Fruit fly (Drosophila melanogaster) whole organism, pupa: Measurements from ENCODE around the gene CG12506.

Experiments
- CG10348 ChIP-seq: fragments of 200-800 bp; sonication (Bioruptor generic); IDR thresholded peaks from 2 replicates; pipeline ENCODE4 v1.3.6; 2022; ENCODE audit warnings: missing biosample characterization, missing genetic modification characterization
- CG12605 ChIP-seq: fragments of 200-800 bp; sonication (Bioruptor generic); IDR thresholded peaks from 2 replicates; pipeline ENCODE4 v1.3.6; 2022; ENCODE audit warnings: missing biosample characterization, missing genetic modification characterization
- CG13204 ChIP-seq: fragments of 200-800 bp; sonication (Bioruptor generic); optimal IDR thresholded peaks from 2 replicates; lab custom pipeline; 2018; ENCODE audit warnings: missing biosample characterization, mild to moderate bottlenecking, missing genetic modification characterization, moderate library complexity
- CG14655 ChIP-seq: fragments of 200-800 bp; sonication (Bioruptor generic); optimal IDR thresholded peaks from 3 replicates; lab custom pipeline; 2017; ENCODE audit warnings: mild to moderate bottlenecking, missing biosample characterization, missing genetic modification reagents, missing genetic modification characterization
- CG15710 ChIP-seq: fragments of 200-800 bp; sonication (Bioruptor generic); optimal IDR thresholded peaks from 2 replicates; lab custom pipeline; 2018; ENCODE audit warnings: missing biosample characterization, mild to moderate bottlenecking, missing genetic modification characterization, moderate library complexity
- CG17806 ChIP-seq: fragments of 200-800 bp; sonication (Bioruptor generic); optimal IDR thresholded peaks from 2 replicates; lab custom pipeline; 2018; ENCODE audit warnings: missing biosample characterization, mild to moderate bottlenecking, missing genetic modification characterization, moderate library complexity
- CG32121 ChIP-seq: fragments of 200-800 bp; sonication (Bioruptor generic); IDR thresholded peaks from 2 replicates; pipeline ENCODE4 v1.3.6; 2022; ENCODE audit warnings: missing biosample characterization, missing genetic modification characterization
- CG34367 ChIP-seq: fragments of 200-800 bp; sonication (Bioruptor generic); optimal IDR thresholded peaks from 2 replicates; lab custom pipeline; 2018; ENCODE audit warnings: missing biosample characterization, mild to moderate bottlenecking, missing genetic modification characterization
- CG4496 ChIP-seq: fragments of 200-800 bp; sonication (Bioruptor generic); IDR thresholded peaks from 3 replicates; pipeline ENCODE4 v1.3.6; 2022; ENCODE audit warnings: missing biosample characterization, missing genetic modification characterization
- CG8159 ChIP-seq: fragments of 200-800 bp; sonication (Bioruptor generic); optimal IDR thresholded peaks from 3 replicates; lab custom pipeline; 2018; ENCODE audit warnings: missing biosample characterization, mild to moderate bottlenecking, missing genetic modification characterization, moderate library complexity
- CG8301 ChIP-seq: fragments of 200-800 bp; sonication (Bioruptor generic); optimal IDR thresholded peaks from 2 replicates; lab custom pipeline; 2018; ENCODE audit warnings: missing biosample characterization, mild to moderate bottlenecking, missing genetic modification characterization
- CG9948 ChIP-seq: fragments of 200-800 bp; sonication (Bioruptor generic); optimal IDR thresholded peaks from 2 replicates; lab custom pipeline; 2018; ENCODE audit warnings: missing biosample characterization, mild to moderate bottlenecking, missing genetic modification characterization, moderate library complexity
- D1 ChIP-seq: fragments of 200-800 bp; sonication (Bioruptor generic); optimal IDR thresholded peaks from 2 replicates; lab custom pipeline; 2018; ENCODE audit warnings: missing biosample characterization, mild to moderate bottlenecking, missing genetic modification characterization, moderate library complexity
- EcR ChIP-seq: fragments of 200-800 bp; sonication (Bioruptor generic); optimal IDR thresholded peaks from 3 replicates; lab custom pipeline; 2019; ENCODE audit warnings: missing biosample characterization, missing genetic modification characterization, mild to moderate bottlenecking, moderate library complexity, missing genetic modification reagents
- Ets98B ChIP-seq: fragments of 200-800 bp; sonication (Bioruptor generic); IDR thresholded peaks from 2 replicates; pipeline ENCODE4 v1.3.6; 2022; ENCODE audit warnings: missing biosample characterization, missing genetic modification characterization
- Pif1A ChIP-seq: fragments of 200-800 bp; sonication (Bioruptor generic); optimal IDR thresholded peaks from 3 replicates; lab custom pipeline; 2016; ENCODE audit warnings: missing biosample characterization, missing genetic modification characterization
- Pif1B ChIP-seq: fragments of 200-800 bp; sonication (Bioruptor generic); optimal IDR thresholded peaks from 3 replicates; lab custom pipeline; 2016; ENCODE audit warnings: missing biosample characterization, missing genetic modification characterization
- Snoo ChIP-seq: fragments of 200-800 bp; sonication (Bioruptor generic); optimal IDR thresholded peaks from 3 replicates; lab custom pipeline; 2017; ENCODE audit warnings: missing biosample characterization, mild to moderate bottlenecking, missing genetic modification characterization, inconsistent platforms
- fd96Ca ChIP-seq: fragments of 200-800 bp; sonication (Bioruptor generic); IDR thresholded peaks from 3 replicates; pipeline ENCODE4 v1.3.6; 2022; ENCODE audit warnings: missing biosample characterization, missing genetic modification characterization
- gl ChIP-seq: fragments of 200-800 bp; sonication (Bioruptor generic); optimal IDR thresholded peaks from 2 replicates; lab custom pipeline; 2018; ENCODE audit warnings: missing biosample characterization, mild to moderate bottlenecking, missing genetic modification characterization
- rn ChIP-seq: fragments of 200-800 bp; sonication (Bioruptor generic); IDR thresholded peaks from 2 replicates; pipeline ENCODE4 v1.3.6; 2022; ENCODE audit warnings: missing biosample characterization, missing genetic modification characterization

CG12506 gene

DNA sequence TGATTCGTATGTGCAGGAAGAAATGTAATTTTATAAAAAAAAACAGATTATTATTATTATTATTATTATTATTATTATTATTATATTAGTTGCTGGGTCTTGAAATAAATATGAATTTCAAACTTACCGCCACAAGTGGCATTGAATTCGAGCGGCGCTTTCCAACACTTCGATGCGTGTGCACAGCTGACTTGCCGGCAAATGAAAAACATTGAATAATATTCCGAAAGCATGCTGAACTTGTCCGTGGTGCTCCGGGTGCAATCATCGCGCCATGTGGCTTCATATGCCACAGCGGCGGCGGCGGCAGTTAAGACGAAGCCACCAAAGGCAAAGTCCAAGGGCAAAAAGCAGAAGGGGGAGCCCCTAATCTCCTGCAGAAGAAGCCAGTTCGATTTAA, 38.1 kb downstream of the CG12506 start, which contains the start of gene Dbp21E2:
Dbp21E2 (plus strand) TSS at position 180 of the 400 bp plus-strand sequence.
- TF ChIP-seq CG15710 (tag; lab: Kevin White, UChicago) (no peak), CG4496 (GFP tag; lab: Robert Waterston, UW) (no peak), Ets98B (GFP tag; lab: Robert Waterston, UW) (no peak), CG10348 (GFP tag; lab: Robert Waterston, UW) (no peak), Snoo (tag; lab: Kevin White, UChicago) (no peak), CG32121 (GFP tag; lab: Robert Waterston, UW) (no peak), Pif1A (no peak), CG9948 (tag; lab: Kevin White, UChicago) (no peak), CG34367 (tag; lab: Kevin White, UChicago) (no peak), CG17806 (tag; lab: Kevin White, UChicago) (no peak), CG8301 (no peak), CG13204 (GFP tag; lab: Kevin White, UChicago) (no peak), CG14655 (GFP tag; lab: Kevin White, UChicago) (no peak), EcR (GFP tag; lab: Kevin White, UChicago) (no peak), Pif1B (GFP tag; lab: Kevin White, UChicago) (no peak), D1 (no peak)

DNA sequence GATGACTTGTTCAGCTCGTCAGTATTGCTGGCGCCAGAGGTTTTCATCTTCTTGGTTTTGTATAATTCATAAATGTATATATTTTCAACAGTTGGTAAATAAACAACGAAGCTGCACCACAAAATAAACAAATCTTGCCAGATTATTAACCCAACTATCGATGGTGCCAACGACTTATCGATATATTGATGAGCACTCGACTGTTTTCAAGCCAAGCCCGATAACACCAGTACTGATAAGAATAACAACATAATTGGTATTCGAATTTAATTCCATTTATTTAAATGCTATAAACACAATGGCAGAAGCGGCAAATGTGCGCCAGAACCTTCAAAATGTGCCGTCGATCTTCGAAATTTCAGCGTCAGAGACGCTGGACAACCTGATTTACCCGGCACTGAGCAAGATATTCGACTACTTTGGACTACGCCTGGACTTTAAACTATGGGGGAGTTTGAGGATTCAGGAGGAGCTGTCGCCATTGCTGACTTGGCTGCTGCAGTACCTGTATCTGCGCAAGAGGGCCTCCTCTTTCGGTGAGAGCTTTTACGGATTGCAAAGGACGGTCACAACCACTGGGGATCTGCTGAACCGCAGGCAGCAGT, 42.5 kb downstream of the CG12506 start, which contains the start of the genes Saf6 and Pex12:
Saf6 (minus strand) TSS at position 166 of the 605 bp plus-strand sequence.
Pex12 (plus strand) TSS at position 209 of the 605 bp plus-strand sequence.
- TF ChIP-seq fd96Ca (GFP tag; lab: Robert Waterston, UW) (no peak), Snoo (tag; lab: Kevin White, UChicago) (no peak), CG34367 (tag; lab: Kevin White, UChicago) (no peak), gl (peak; percentile 2), rn (GFP tag; lab: Robert Waterston, UW) (no peak), CG8159 (no peak), CG4496 (GFP tag; lab: Robert Waterston, UW) (no peak), Pif1A (no peak), CG13204 (GFP tag; lab: Kevin White, UChicago) (no peak)

dm6 chr2L:817850-818249, 44.5 kb downstream of the CG12506 start, which contains the start of gene CG15880:
CG15880 (minus strand) TSS chr2L:817950.
- TF ChIP-seq Pif1B (GFP tag; lab: Kevin White, UChicago): no peak

DNA sequence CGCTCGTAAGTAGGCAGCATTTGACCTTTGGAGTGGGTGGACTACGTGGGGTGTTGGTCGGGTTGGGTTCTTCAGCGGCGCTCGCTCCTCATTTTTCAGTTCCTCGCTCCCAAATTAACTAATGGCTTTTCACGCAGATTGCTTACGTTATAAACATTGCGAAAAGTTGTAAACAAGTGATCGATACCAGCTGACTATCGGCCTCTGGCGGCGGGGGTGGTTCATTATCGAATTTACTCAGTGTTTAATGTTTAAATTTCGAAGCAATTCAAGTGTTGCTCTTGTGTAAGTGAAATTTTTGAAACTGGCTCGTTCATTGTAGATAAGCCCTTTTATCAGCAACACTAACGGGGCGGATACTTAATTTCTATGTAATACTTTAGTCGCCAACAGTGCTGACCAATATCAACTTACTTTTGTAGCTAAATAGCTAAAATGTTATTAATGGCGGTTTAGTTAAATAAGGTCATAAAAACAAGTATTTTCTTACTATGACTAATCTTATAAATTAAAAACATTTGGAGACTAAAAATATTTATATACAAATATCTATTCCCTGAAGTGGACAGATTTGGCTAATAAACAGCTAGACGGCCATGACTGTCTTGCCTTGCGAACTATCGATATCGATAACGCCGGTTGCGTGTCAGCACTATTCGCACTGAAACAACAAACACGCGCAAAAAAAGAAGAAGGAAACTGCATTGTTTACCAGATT, 46.1 kb downstream of the CG12506 start, which contains the start of the genes PGAP2 and Clp:
PGAP2 (minus strand) TSS at position 194 of the 718 bp plus-strand sequence.
Clp (plus strand) TSS at position 650 of the 718 bp plus-strand sequence.
- peak; percentile 50; the same call in 1 of the 2 replicates for TF ChIP-seq rn (GFP tag; lab: Robert Waterston, UW)
- TF ChIP-seq CG9948 (tag; lab: Kevin White, UChicago): peak; percentile 68
- TF ChIP-seq Ets98B (GFP tag; lab: Robert Waterston, UW): peak; percentile 28
- TF ChIP-seq CG10348 (GFP tag; lab: Robert Waterston, UW): no peak
- TF ChIP-seq Snoo (tag; lab: Kevin White, UChicago): peak; percentile 54
- no peak for TF ChIP-seq D1
- TF ChIP-seq Pif1B (GFP tag; lab: Kevin White, UChicago): no peak
- TF ChIP-seq CG32121 (GFP tag; lab: Robert Waterston, UW): peak; percentile 67; the same call in 1 of the 2 replicates
- no peak for TF ChIP-seq EcR (GFP tag; lab: Kevin White, UChicago)
- TF ChIP-seq Pif1A: no peak
- TF ChIP-seq CG34367 (tag; lab: Kevin White, UChicago): peak; percentile 49
- TF ChIP-seq gl: no peak
- TF ChIP-seq fd96Ca (GFP tag; lab: Robert Waterston, UW): 0 out of 3 replicates have a peak, but pooled peaks have one; percentile 42
- peak; percentile 51 for TF ChIP-seq CG8301
- no peak for TF ChIP-seq CG12605
- TF ChIP-seq CG15710 (tag; lab: Kevin White, UChicago): peak; percentile 76
- TF ChIP-seq CG17806 (tag; lab: Kevin White, UChicago): peak; percentile 68
- TF ChIP-seq CG14655 (GFP tag; lab: Kevin White, UChicago): no peak
- peak; percentile 75 for TF ChIP-seq CG8159
- TF ChIP-seq CG13204 (GFP tag; lab: Kevin White, UChicago): no peak
- peak; percentile 64 for TF ChIP-seq CG4496 (GFP tag; lab: Robert Waterston, UW)
- TF ChIP-seq, all 21 proteins: peak for 12

DNA sequence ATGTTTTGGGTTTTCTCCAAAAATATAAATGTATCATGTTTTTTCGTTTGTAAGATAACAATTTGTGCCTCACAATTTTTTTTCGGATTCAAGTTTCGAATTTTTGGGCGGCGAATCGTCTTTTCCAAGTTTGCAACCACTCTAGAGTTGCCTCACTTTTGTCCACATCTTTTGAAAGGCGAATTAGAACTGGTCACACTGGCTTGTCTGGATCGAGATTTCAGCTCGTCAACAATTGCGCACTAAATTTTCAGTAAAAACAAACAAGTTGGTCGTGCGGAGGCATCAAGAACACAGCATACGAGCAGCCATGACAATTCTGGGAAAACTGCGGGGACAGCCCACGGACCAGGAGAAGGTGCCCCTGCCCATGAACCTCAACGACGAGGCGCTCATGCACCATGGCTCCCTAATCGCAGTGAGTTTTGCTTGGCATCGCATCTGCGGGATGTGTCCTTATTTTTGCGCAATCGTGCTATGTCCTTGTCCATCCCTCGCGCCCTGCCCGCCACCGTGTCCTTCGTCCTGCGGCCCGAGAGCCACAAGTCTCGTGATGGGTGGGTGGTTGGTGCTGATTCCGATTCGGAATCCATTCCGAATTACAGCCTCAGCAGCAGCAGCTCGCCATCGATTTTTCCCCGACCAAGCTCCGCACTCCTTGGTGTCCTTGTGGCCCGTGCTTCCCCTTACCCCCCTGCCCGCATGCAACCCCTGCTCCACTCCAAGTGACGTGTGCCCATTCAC, 48.1 kb downstream of the CG12506 start, which contains the start of gene CG3662:
CG3662 (plus strand) TSS at position 48 of the 744 bp plus-strand sequence.
- TF ChIP-seq D1: no peak
- 0 out of 3 replicates have a peak, but pooled peaks have one; percentile 36 for TF ChIP-seq CG4496 (GFP tag; lab: Robert Waterston, UW)
